Worm (Caenorhabditis elegans) whole organism, midembryonic: ENCODE data around the gene T07D3.4.
"Not testable (repeated sequence)": the region's sequence is repeated elsewhere in the genome, so short reads cannot be mapped to it uniquely, and the experiment has no call there.

Experiments used
- cog-1 ChIP-seq: sonication (generic microtip); optimal IDR thresholded peaks from 2 replicates; lab custom pipeline; 2016; ENCODE audit warnings: missing genetic modification characterization, missing compliant biosample characterization
- flt-1 ChIP-seq: fragments of 200-800 bp; sonication (Bioruptor generic); IDR thresholded peaks from 2 replicates; pipeline ENCODE4 v1.3.6; 2022; ENCODE audit warnings: missing genetic modification characterization, missing compliant biosample characterization
- klf-2 ChIP-seq: fragments of 200-800 bp; sonication (Bioruptor generic); conservative IDR thresholded peaks from 2 replicates; pipeline ENCODE4 v1.3.6; 2022; ENCODE audit warnings: missing genetic modification reagents, missing genetic modification characterization, missing compliant biosample characterization
- tab-1 ChIP-seq: fragments of 200-800 bp; sonication (Bioruptor generic); IDR thresholded peaks from 2 replicates; pipeline ENCODE4 v1.3.6; 2022; ENCODE audit warnings: missing genetic modification characterization, missing compliant biosample characterization
- ztf-23 ChIP-seq: fragments of 200-800 bp; sonication (Bioruptor generic); IDR thresholded peaks from 2 replicates; pipeline ENCODE4 v1.3.6; 2022; ENCODE audit warnings: missing genetic modification reagents, missing genetic modification characterization, missing compliant biosample characterization
- ztf-29 ChIP-seq: fragments of 200-800 bp; sonication (Bioruptor generic); IDR thresholded peaks from 2 replicates; pipeline ENCODE4 v1.3.6; 2022; ENCODE audit warnings: missing genetic modification reagents, missing genetic modification characterization, missing compliant biosample characterization

DNA sequence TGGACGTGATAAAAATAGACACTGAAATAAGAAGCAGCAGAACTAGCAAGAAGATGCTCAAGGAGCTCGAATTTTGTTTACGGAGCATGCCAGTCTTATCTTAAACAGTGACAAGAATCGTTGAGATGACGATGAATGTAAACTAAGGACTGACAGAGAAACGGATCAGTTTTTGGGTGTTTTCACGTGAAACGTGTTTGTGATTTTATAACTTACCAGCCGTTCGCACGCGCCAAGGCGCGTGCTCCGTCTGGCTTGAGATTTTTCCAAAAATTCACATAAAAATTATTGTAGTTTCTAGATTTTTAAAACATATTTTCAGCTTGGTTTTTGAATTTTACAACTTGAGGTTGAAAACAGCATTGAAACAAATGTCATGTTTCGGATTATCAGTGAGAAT lies 37.5 kb upstream of the T07D3.4 start, which contains the start of gene F28A10.5:
- not testable (repeated sequence) for TF ChIP-seq klf-2 (GFP tag; lab: Robert Waterston, UW); flt-1; ztf-29 (GFP tag; lab: Robert Waterston, UW); tab-1; ztf-23 (GFP tag; lab: Robert Waterston, UW); cog-1 (tag; lab: Kevin White, UChicago)
